Fruit fly (Drosophila melanogaster) whole organism, embryonic: Measurements from ENCODE around the gene pyd.

Experiments
- Atf3 ChIP-seq: fragments of 200-800 bp; sonication (Bioruptor generic); optimal IDR thresholded peaks from 3 replicates; lab custom pipeline; 2016; ENCODE audit warnings: missing biosample characterization, missing genetic modification characterization
- Awh ChIP-seq: fragments of 200-800 bp; sonication (Bioruptor generic); IDR thresholded peaks from 2 replicates; pipeline ENCODE4, ENCODE4 v1.3.6; 2022; ENCODE audit warnings: missing biosample characterization, missing genetic modification characterization
- C15 ChIP-seq: fragments of 200-800 bp; sonication (Bioruptor generic); IDR thresholded peaks from 3 replicates; pipeline ENCODE4 v1.3.6; 2022; ENCODE audit warnings: missing biosample characterization, missing genetic modification characterization
- CG10431 ChIP-seq: fragments of 200-800 bp; sonication (Bioruptor generic); optimal IDR thresholded peaks from 3 replicates; lab custom pipeline; 2018; ENCODE audit warnings: missing biosample characterization, mild to moderate bottlenecking, missing genetic modification characterization
- CG11456 ChIP-seq: fragments of 200-800 bp; sonication (Bioruptor generic); IDR thresholded peaks from 3 replicates; pipeline ENCODE4 v1.3.6; 2022; ENCODE audit warnings: missing biosample characterization, missing genetic modification characterization
- CG11560 ChIP-seq: fragments of 200-800 bp; sonication (Bioruptor generic); IDR thresholded peaks from 3 replicates; pipeline ENCODE4 v1.3.6; 2022; ENCODE audit warnings: missing biosample characterization, missing genetic modification characterization
- CG12104 ChIP-seq: fragments of 200-800 bp; sonication (Bioruptor generic); optimal IDR thresholded peaks from 3 replicates; lab custom pipeline; 2016; ENCODE audit warnings: missing biosample characterization, missing genetic modification characterization
- CG12744 ChIP-seq: fragments of 200-800 bp; sonication (Bioruptor generic); optimal IDR thresholded peaks from 2 replicates; lab custom pipeline; 2016; ENCODE audit warnings: missing biosample characterization, missing genetic modification characterization
- CG13775 ChIP-seq: fragments of 200-800 bp; sonication (Bioruptor generic); optimal IDR thresholded peaks from 3 replicates; lab custom pipeline; 2017; ENCODE audit warnings: missing biosample characterization, mild to moderate bottlenecking, missing genetic modification characterization
- CG15479 ChIP-seq: fragments of 200-800 bp; sonication (Bioruptor generic); optimal IDR thresholded peaks from 3 replicates; lab custom pipeline; 2019; ENCODE audit warnings: missing biosample characterization, mild to moderate bottlenecking, missing genetic modification characterization, moderate library complexity
- CG18619 ChIP-seq: fragments of 200-800 bp; sonication (Bioruptor generic); optimal IDR thresholded peaks from 3 replicates; lab custom pipeline; 2017; ENCODE audit warnings: missing biosample characterization, mild to moderate bottlenecking, missing genetic modification characterization
- CG2129 ChIP-seq: fragments of 200-800 bp; sonication (Bioruptor generic); IDR thresholded peaks from 2 replicates; pipeline ENCODE4 v1.3.6; 2022; ENCODE audit warnings: missing biosample characterization, missing genetic modification characterization; ENCODE audit not compliant: partially characterized antibody
- CG2678 ChIP-seq: fragments of 200-800 bp; sonication (Bioruptor generic); optimal IDR thresholded peaks from 3 replicates; lab custom pipeline; 2019; ENCODE audit warnings: missing biosample characterization, mild to moderate bottlenecking, missing genetic modification characterization, moderate library complexity
- CG2712 ChIP-seq: fragments of 200-800 bp; optimal IDR thresholded peaks from 3 replicates; lab custom pipeline; 2019; ENCODE audit warnings: missing biosample characterization, mild to moderate bottlenecking, missing genetic modification characterization, moderate library complexity
- CG2875 ChIP-seq: fragments of 200-800 bp; sonication (Bioruptor generic); optimal IDR thresholded peaks from 2 replicates; lab custom pipeline; 2017; ENCODE audit warnings: missing biosample characterization, mild to moderate bottlenecking, missing genetic modification characterization, missing genetic modification reagents
- CG31388 ChIP-seq: fragments of 200-800 bp; sonication (Bioruptor generic); optimal IDR thresholded peaks from 2 replicates; lab custom pipeline; 2016; ENCODE audit warnings: missing biosample characterization, missing genetic modification characterization
- CG32532 ChIP-seq: fragments of 200-800 bp; sonication (Bioruptor generic); IDR thresholded peaks from 2 replicates; pipeline ENCODE4 v1.3.6; 2022; ENCODE audit warnings: missing biosample characterization, missing genetic modification characterization
- CG33557 ChIP-seq: fragments of 200-800 bp; sonication (Bioruptor generic); optimal IDR thresholded peaks from 2 replicates; lab custom pipeline; 2019; ENCODE audit warnings: missing biosample characterization, mild to moderate bottlenecking, missing genetic modification characterization, moderate library complexity
- CG3407 ChIP-seq: fragments of 200-800 bp; sonication (Bioruptor generic); optimal IDR thresholded peaks from 2 replicates; lab custom pipeline; 2018; ENCODE audit warnings: missing biosample characterization, mild to moderate bottlenecking, missing genetic modification characterization
- CG4617 ChIP-seq: fragments of 200-800 bp; sonication (Bioruptor generic); optimal IDR thresholded peaks from 3 replicates; lab custom pipeline; 2016; ENCODE audit warnings: missing biosample characterization, missing genetic modification characterization, borderline replicate concordance
- CG4730 ChIP-seq: fragments of 200-800 bp; sonication (Bioruptor generic); IDR thresholded peaks from 2 replicates; pipeline ENCODE4 v1.3.6; 2022; ENCODE audit warnings: missing biosample characterization, missing genetic modification characterization
- CG5953 ChIP-seq: fragments of 200-800 bp; sonication (Bioruptor generic); IDR thresholded peaks from 2 replicates; pipeline ENCODE4 v1.3.6; 2022; ENCODE audit warnings: missing biosample characterization, missing genetic modification characterization
- CG6765 ChIP-seq: fragments of 200-800 bp; sonication (Bioruptor generic); optimal IDR thresholded peaks from 3 replicates; lab custom pipeline; 2017; ENCODE audit warnings: missing biosample characterization, mild to moderate bottlenecking, missing genetic modification characterization
- CG9727 ChIP-seq: fragments of 200-800 bp; sonication (Bioruptor generic); optimal IDR thresholded peaks from 3 replicates; lab custom pipeline; 2017; ENCODE audit warnings: missing biosample characterization, mild to moderate bottlenecking, missing genetic modification characterization
- CoRest ChIP-seq: fragments of 200-800 bp; sonication (Bioruptor generic); optimal IDR thresholded peaks from 3 replicates; lab custom pipeline; 2018; ENCODE audit warnings: missing biosample characterization, mild to moderate bottlenecking, missing genetic modification characterization, moderate library complexity
- Dbx ChIP-seq: fragments of 200-800 bp; sonication (Bioruptor generic); IDR thresholded peaks from 3 replicates; pipeline ENCODE4 v1.3.6; 2022; ENCODE audit warnings: missing biosample characterization, missing genetic modification characterization
- HmgZ ChIP-seq: fragments of 200-800 bp; sonication (Bioruptor generic); optimal IDR thresholded peaks from 2 replicates; lab custom pipeline; 2018; ENCODE audit warnings: missing biosample characterization, mild to moderate bottlenecking, missing genetic modification characterization
- Hr78 ChIP-seq, 2 experiments: fragments of 200-800 bp in 1 of 2; fragments of >200 bp in 1 of 2; sonication (Bioruptor generic) in 1 of 2; optimal IDR thresholded peaks; 2 replicates each; lab custom pipeline; 2017 to 2019; ENCODE audit warnings: missing biosample characterization in 2 of 2, missing genetic modification characterization in 2 of 2, mild to moderate bottlenecking in 1 of 2, moderate library complexity in 1 of 2
- Lim3 ChIP-seq: fragments of 200-800 bp; sonication (Bioruptor generic); IDR thresholded peaks from 2 replicates; pipeline ENCODE4 v1.3.6; 2022; ENCODE audit warnings: missing biosample characterization, missing genetic modification characterization
- Mes4 ChIP-seq: fragments of 200-800 bp; sonication (Bioruptor generic); optimal IDR thresholded peaks from 2 replicates; lab custom pipeline; 2016; ENCODE audit warnings: missing biosample characterization, missing genetic modification characterization
- NC2α ChIP-seq: fragments of 200-800 bp; sonication (Bioruptor generic); optimal IDR thresholded peaks from 2 replicates; lab custom pipeline; 2016; ENCODE audit warnings: missing biosample characterization, missing genetic modification characterization
- Oaz ChIP-seq: fragments of 200-800 bp; sonication (Bioruptor generic); IDR thresholded peaks from 2 replicates; pipeline ENCODE4 v1.3.6; 2022; ENCODE audit warnings: missing biosample characterization, missing genetic modification characterization
- PHDP ChIP-seq: fragments of 200-800 bp; sonication (Bioruptor generic); optimal IDR thresholded peaks from 3 replicates; lab custom pipeline; 2018; ENCODE audit warnings: missing biosample characterization, mild to moderate bottlenecking, missing genetic modification characterization, moderate library complexity
- Spps ChIP-seq: fragments of 200-800 bp; sonication (Bioruptor generic); optimal IDR thresholded peaks from 2 replicates; lab custom pipeline; 2018; ENCODE audit warnings: missing biosample characterization, mild to moderate bottlenecking, missing genetic modification characterization
- YL-1 ChIP-seq: fragments of 200-800 bp; sonication (Bioruptor generic); optimal IDR thresholded peaks from 3 replicates; lab custom pipeline; 2017; ENCODE audit warnings: missing biosample characterization, mild to moderate bottlenecking, missing genetic modification characterization
- ara ChIP-seq: fragments of 200-800 bp; sonication (Bioruptor generic); IDR thresholded peaks from 2 replicates; pipeline ENCODE4 v1.3.6; 2022; ENCODE audit warnings: missing biosample characterization, missing genetic modification characterization
- chm ChIP-seq: fragments of 200-800 bp; sonication (Bioruptor generic); IDR thresholded peaks from 2 replicates; pipeline ENCODE4 v1.3.6; 2022; ENCODE audit warnings: missing biosample characterization, missing genetic modification characterization
- chn ChIP-seq: fragments of 200-800 bp; sonication (Bioruptor generic); optimal IDR thresholded peaks from 2 replicates; lab custom pipeline; 2016; ENCODE audit warnings: missing biosample characterization, missing genetic modification characterization
- cwo ChIP-seq: fragments of 200-800 bp; sonication (Bioruptor generic); optimal IDR thresholded peaks from 3 replicates; lab custom pipeline; 2017; ENCODE audit warnings: missing biosample characterization, missing genetic modification characterization, mild to moderate bottlenecking, moderate library complexity, missing genetic modification reagents
- gem ChIP-seq: fragments of 200-800 bp; sonication (Bioruptor generic); optimal IDR thresholded peaks from 2 replicates; lab custom pipeline; 2019; ENCODE audit warnings: missing biosample characterization, mild to moderate bottlenecking, missing genetic modification characterization, moderate library complexity
- jigr1 ChIP-seq: fragments of 200-800 bp; sonication (Bioruptor generic); IDR thresholded peaks from 3 replicates; pipeline ENCODE4 v1.3.6; 2022; ENCODE audit warnings: missing biosample characterization, missing genetic modification characterization
- lbe ChIP-seq: fragments of 200-800 bp; sonication (Bioruptor generic); optimal IDR thresholded peaks from 2 replicates; lab custom pipeline; 2016; ENCODE audit warnings: missing biosample characterization, mild to moderate bottlenecking, missing genetic modification characterization
- luna ChIP-seq: fragments of 200-800 bp; sonication (Bioruptor generic); optimal IDR thresholded peaks from 2 replicates; lab custom pipeline; 2016; ENCODE audit warnings: missing biosample characterization, missing genetic modification characterization
- mirr ChIP-seq: fragments of 200-800 bp; sonication (Bioruptor generic); optimal IDR thresholded peaks from 3 replicates; lab custom pipeline; 2018; ENCODE audit warnings: missing biosample characterization, mild to moderate bottlenecking, missing genetic modification characterization
- mld ChIP-seq: fragments of 200-800 bp; sonication (Bioruptor generic); IDR thresholded peaks from 3 replicates; pipeline ENCODE4 v1.3.6; 2022; ENCODE audit warnings: missing biosample characterization, missing genetic modification characterization; ENCODE audit not compliant: partially characterized antibody
- nerfin-1 ChIP-seq: fragments of 200-800 bp; sonication (Bioruptor generic); optimal IDR thresholded peaks from 3 replicates; lab custom pipeline; 2019; ENCODE audit warnings: missing biosample characterization, mild to moderate bottlenecking, missing genetic modification characterization, moderate library complexity
- run ChIP-seq: fragments of 200-800 bp; sonication (Bioruptor generic); optimal IDR thresholded peaks from 3 replicates; lab custom pipeline; 2018; ENCODE audit warnings: missing biosample characterization, mild to moderate bottlenecking, missing genetic modification characterization
- unc-4 ChIP-seq: fragments of 200-800 bp; sonication (Bioruptor generic); IDR thresholded peaks from 2 replicates; pipeline ENCODE4 v1.3.6; 2022; ENCODE audit warnings: missing biosample characterization, missing genetic modification characterization; ENCODE audit not compliant: partially characterized antibody
- usp ChIP-seq: fragments of >200 bp; optimal IDR thresholded peaks from 2 replicates; lab custom pipeline; 2017; ENCODE audit warnings: missing biosample characterization, missing genetic modification characterization

Gene pyd

dm6 chr3R:8931777-8932345, at the start of gene pyd (continued):
- peak; percentile 69 for TF ChIP-seq gem (tag; lab: Kevin White, UChicago)
- no peak for TF ChIP-seq CG11560 (tag; lab: Robert Waterston, UW)
- TF ChIP-seq Hr78 (GFP tag; optimal IDR thresholded peaks at IDR 0.05; lab: Kevin White, UChicago), result peak in 1 of 2 experiments; percentile 10
- peak; percentile 64 for TF ChIP-seq chn
- TF ChIP-seq PHDP (tag; lab: Kevin White, UChicago), result peak; percentile 47
- peak; percentile 71 for TF ChIP-seq CG18619
- 0 out of 3 replicates have a peak, but pooled peaks have one; percentile 40 for TF ChIP-seq CG11456
- peak; percentile 6 for TF ChIP-seq luna (GFP tag; lab: Kevin White, UChicago)
- TF ChIP-seq Awh (GFP tag; lab: Robert Waterston, UW), result peak; percentile 58; the same call in 1 of the 2 replicates
- peak; percentile 71 for TF ChIP-seq CG2712
- TF ChIP-seq C15, result no peak
- TF ChIP-seq CG2129 (GFP tag; lab: Robert Waterston, UW), result no peak
- peak; percentile 22 for TF ChIP-seq run (tag; lab: Kevin White, UChicago)
- TF ChIP-seq Spps (tag; lab: Kevin White, UChicago), result no peak
- peak; percentile 76 for TF ChIP-seq CoRest (tag; lab: Kevin White, UChicago)
- no peak for TF ChIP-seq jigr1 (GFP tag; lab: Robert Waterston, UW)
- TF ChIP-seq usp, result no peak
- TF ChIP-seq YL-1 (GFP tag; lab: Kevin White, UChicago), result peak; percentile 35
- TF ChIP-seq CG10431 (GFP tag; lab: Kevin White, UChicago), result peak; percentile 52
- TF ChIP-seq CG32532, result peak; percentile 53; the same call in 1 of the 2 replicates
- peak; percentile 65; the same call in 2 of the 3 replicates for TF ChIP-seq Dbx (GFP tag; lab: Robert Waterston, UW)
- TF ChIP-seq mirr (GFP tag; lab: Kevin White, UChicago), result peak; percentile 57
- peak; percentile 6 for TF ChIP-seq CG12744 (GFP tag; lab: Kevin White, UChicago)
- peak; percentile 3 for TF ChIP-seq lbe
- peak; percentile 8 for TF ChIP-seq CG3407 (GFP tag; lab: Kevin White, UChicago)
- peak; percentile 7 for TF ChIP-seq Mes4 (GFP tag; lab: Kevin White, UChicago)
- no peak for TF ChIP-seq CG6765 (GFP tag; lab: Kevin White, UChicago)
- no peak for TF ChIP-seq CG4730 (GFP tag; lab: Robert Waterston, UW)
- TF ChIP-seq HmgZ (tag; lab: Kevin White, UChicago), result peak; percentile 68
- TF ChIP-seq CG31388 (GFP tag; lab: Kevin White, UChicago), result no peak
- peak; percentile 92 for TF ChIP-seq chm (GFP tag; lab: Robert Waterston, UW)
- TF ChIP-seq unc-4 (GFP tag; lab: Robert Waterston, UW), result peak; percentile 49; the same call in 1 of the 2 replicates
- TF ChIP-seq CG13775 (GFP tag; lab: Kevin White, UChicago), result peak; percentile 63
- peak; percentile 62 for TF ChIP-seq CG9727
- peak; percentile 30 for TF ChIP-seq NC2α (GFP tag; lab: Kevin White, UChicago)
- no peak for TF ChIP-seq CG5953
- peak; percentile 66 for TF ChIP-seq CG33557 (GFP tag; lab: Kevin White, UChicago)
- no peak for TF ChIP-seq CG2875 (GFP tag; lab: Kevin White, UChicago)
- TF ChIP-seq CG15479 (GFP tag; lab: Kevin White, UChicago), result peak; percentile 52
- TF ChIP-seq mld, result peak; percentile 73; the same call in 1 of the 3 replicates
- TF ChIP-seq Oaz (GFP tag; lab: Robert Waterston, UW), result no peak
- no peak for TF ChIP-seq cwo (GFP tag; lab: Kevin White, UChicago)
- no peak; the same call in 1 of the 2 replicates for TF ChIP-seq ara (GFP tag; lab: Robert Waterston, UW)
- peak; percentile 46 for TF ChIP-seq Atf3 (GFP tag; lab: Kevin White, UChicago)
- peak; percentile 45 for TF ChIP-seq CG4617 (GFP tag; lab: Kevin White, UChicago)
- TF ChIP-seq CG12104 (GFP tag; lab: Kevin White, UChicago), result peak; percentile 13
- peak; percentile 58 for TF ChIP-seq nerfin-1 (tag; lab: Kevin White, UChicago)
- TF ChIP-seq CG2678, result peak; percentile 69
- no peak for TF ChIP-seq Lim3
